Worm (Caenorhabditis elegans): ENCODE data around the gene Y6E2A.4.
"Not testable (repeated sequence)": the region's sequence is repeated elsewhere in the genome, so short reads cannot be mapped to it uniquely, and the experiment has no call there.

Y6E2A.4 gene

ce11 chrV:15670139-15670538 lies 46.4 kb downstream of the Y6E2A.4 start, which contains the start of gene K06B4.15:
Gene K06B4.15 (plus strand): TSS chrV:15670439.
- TF ChIP-seq ets-4 (tag; optimal IDR thresholded peaks at IDR 0.05); fkh-10 (GFP tag; optimal IDR thresholded peaks at IDR 0.05); ceh-45 (GFP tag; IDR thresholded peaks at IDR 0.05): not testable (repeated sequence)

ce11 chrV:15668870-15669269 lies 47.7 kb downstream of the Y6E2A.4 start, which contains the start of gene K06B4.4:
Gene K06B4.4 (plus strand): TSS chrV:15669170.
- TF ChIP-seq syd-9 (tag; optimal IDR thresholded peaks at IDR 0.05) (no peak), ceh-14 (tag; optimal IDR thresholded peaks at IDR 0.05) (no peak), pax-1 (tag; optimal IDR thresholded peaks at IDR 0.05) (no peak), ceh-18 (tag; optimal IDR thresholded peaks at IDR 0.05) (no peak), sox-2 (GFP tag; IDR thresholded peaks at IDR 0.05) (no peak), ceh-22 (tag; optimal IDR thresholded peaks at IDR 0.05) (no peak), dmd-4 (tag; optimal IDR thresholded peaks at IDR 0.05; ENCODE audit: borderline replicate concordance) (no peak), ceh-24 (tag; optimal IDR thresholded peaks at IDR 0.05) (no peak), dve-1 (tag; optimal IDR thresholded peaks at IDR 0.05) (no peak), sdc-2 (tag; optimal IDR thresholded peaks at IDR 0.05) (no peak), ceh-30 (tag; optimal IDR thresholded peaks at IDR 0.05) (no peak), gmeb-2 (tag; optimal IDR thresholded peaks at IDR 0.05) (no peak), zip-5 (tag; optimal IDR thresholded peaks at IDR 0.05) (no peak)

- TF ChIP-seq ceh-45 (GFP tag; IDR thresholded peaks at IDR 0.05); gmeb-2 (tag; optimal IDR thresholded peaks at IDR 0.05); hlh-30 (tag; optimal IDR thresholded peaks at IDR 0.05; ENCODE audit: insufficient read depth): not testable (repeated sequence)
Measured at ce11 chrV:15668200-15668599, 48.4 kb downstream of the Y6E2A.4 start, which contains the start of gene F53E4.1. Gene F53E4.1 (minus strand): TSS chrV:15668300.

- peak; percentile 75 for TF ChIP-seq elt-2 (tag; optimal IDR thresholded peaks at IDR 0.05)
- TF ChIP-seq pqm-1 (tag; optimal IDR thresholded peaks at IDR 0.05), result peak; percentile 5
- TF ChIP-seq eyg-1 (tag; optimal IDR thresholded peaks at IDR 0.05), result no peak
Measured at ce11 chrV:15666718-15667117, 49.9 kb downstream of the Y6E2A.4 start.

- TF ChIP-seq hlh-13 (GFP tag; optimal IDR thresholded peaks at IDR 0.05), result no peak
- TF ChIP-seq lim-6 (tag; optimal IDR thresholded peaks at IDR 0.05), result no peak
- no peak for TF ChIP-seq unc-86 (tag; optimal IDR thresholded peaks at IDR 0.05)
- TF ChIP-seq hlh-15 (tag; optimal IDR thresholded peaks at IDR 0.05), result no peak
- TF ChIP-seq rnt-1 (tag; optimal IDR thresholded peaks at IDR 0.05), result peak; percentile 17
- TF ChIP-seq ceh-48 (tag; optimal IDR thresholded peaks at IDR 0.05), result no peak
- TF ChIP-seq zip-5 (tag; optimal IDR thresholded peaks at IDR 0.05), result no peak
- TF ChIP-seq ceh-18 (tag; optimal IDR thresholded peaks at IDR 0.05), result peak; percentile 20
- no peak for TF ChIP-seq ref-2 (tag; optimal IDR thresholded peaks at IDR 0.05)
- TF ChIP-seq che-1 (tag; optimal IDR thresholded peaks at IDR 0.05), result no peak
- TF ChIP-seq syd-9 (tag; optimal IDR thresholded peaks at IDR 0.05), result no peak
- no peak for TF ChIP-seq Y22D7AL.16 (tag; optimal IDR thresholded peaks at IDR 0.05)
- TF ChIP-seq eyg-1 (tag; optimal IDR thresholded peaks at IDR 0.05), result no peak
- TF ChIP-seq sdc-2 (tag; optimal IDR thresholded peaks at IDR 0.05), result no peak
- TF ChIP-seq pha-2 (tag; optimal IDR thresholded peaks at IDR 0.05), result no peak
- TF ChIP-seq pros-1 (tag; optimal IDR thresholded peaks at IDR 0.05), result no peak
- no peak for TF ChIP-seq ahr-1 (tag; optimal IDR thresholded peaks at IDR 0.05)
- peak; percentile 22 for TF ChIP-seq ceh-31 (tag; optimal IDR thresholded peaks at IDR 0.05)
- peak; percentile 60 for TF ChIP-seq unc-55 (GFP tag; optimal IDR thresholded peaks at IDR 0.05)
- peak; percentile 62 for TF ChIP-seq pax-1 (tag; optimal IDR thresholded peaks at IDR 0.05)
- no peak for TF ChIP-seq ceh-34 (tag; optimal IDR thresholded peaks at IDR 0.05)
- peak; percentile 57 for TF ChIP-seq dve-1 (tag; optimal IDR thresholded peaks at IDR 0.05)
- no peak for TF ChIP-seq sox-4 (tag; optimal IDR thresholded peaks at IDR 0.05)
- TF ChIP-seq ceh-19 (GFP tag; optimal IDR thresholded peaks at IDR 0.05), result no peak
- TF ChIP-seq sox-2 (GFP tag; IDR thresholded peaks at IDR 0.05), result no peak
Measured at ce11 chrV:15664053-15664661, 52.4 kb downstream of the Y6E2A.4 start.
